Fruit fly (Drosophila melanogaster): ENCODE measurements around the gene nerfin-1.
A peak's percentile ranks its signal among the peaks of the same experiment; 100 is the strongest.

The nerfin-1 gene

DNA sequence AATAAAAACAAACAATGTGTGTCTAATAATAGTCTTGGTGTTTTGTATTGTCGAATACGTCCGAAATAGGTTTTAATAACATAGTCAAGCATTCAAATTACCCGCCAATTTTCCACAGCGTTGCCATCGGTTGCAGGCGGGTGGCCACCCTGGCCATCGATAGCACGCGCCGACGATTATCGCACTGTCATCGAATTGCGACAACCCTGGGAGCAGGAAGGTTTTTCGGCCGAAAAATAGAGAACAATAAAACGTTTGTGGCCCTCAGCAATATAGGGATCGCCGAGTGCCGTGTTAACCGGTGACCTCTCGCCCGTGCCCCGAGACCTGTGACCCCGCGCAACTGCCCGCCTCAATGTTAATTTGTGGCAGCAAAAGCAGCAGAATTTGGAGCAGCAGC, 37.2 kb upstream of the nerfin-1 start, which contains the start of gene Usp10 (continued):
- TF ChIP-seq Camta (GFP tag; optimal IDR thresholded peaks at IDR 0.05), result no peak
- no peak for TF ChIP-seq kni (GFP tag; optimal IDR thresholded peaks at IDR 0.05)
- no peak for TF ChIP-seq CG32767 (GFP tag; IDR thresholded peaks at IDR 0.05)
- TF ChIP-seq luna (GFP tag; optimal IDR thresholded peaks at IDR 0.05), result no peak
- TF ChIP-seq dysf (GFP tag; IDR thresholded peaks at IDR 0.05), result no peak
- TF ChIP-seq Dll (GFP tag; IDR thresholded peaks at IDR 0.05; ENCODE audit: partially characterized antibody), result no peak; the same call in none of the 4 replicates
- TF ChIP-seq CG8388 (GFP tag; optimal IDR thresholded peaks at IDR 0.05), result no peak
- no peak for TF ChIP-seq ham (GFP tag; IDR thresholded peaks at IDR 0.05)
- TF ChIP-seq gfzf (GFP tag; optimal IDR thresholded peaks at IDR 0.05), result peak; percentile 26
- peak; percentile 89 for TF ChIP-seq Opbp (GFP tag; IDR thresholded peaks at IDR 0.05; ENCODE audit: partially characterized antibody)
- no peak for TF ChIP-seq CG13624 (GFP tag; optimal IDR thresholded peaks at IDR 0.05)
- no peak for TF ChIP-seq gem (tag; optimal IDR thresholded peaks at IDR 0.05)
- TF ChIP-seq gce (GFP tag; IDR thresholded peaks at IDR 0.05), result no peak
- TF ChIP-seq fu2 (GFP tag; optimal IDR thresholded peaks at IDR 0.05), result no peak
- no peak for TF ChIP-seq CG10543 (GFP tag; optimal IDR thresholded peaks at IDR 0.05)
- peak; percentile 11 for TF ChIP-seq CG9797 (GFP tag; optimal IDR thresholded peaks at IDR 0.05)
- no peak for TF ChIP-seq Dip3 (GFP tag; optimal IDR thresholded peaks at IDR 0.05)
- no peak for TF ChIP-seq CkIIα-i1 (GFP tag; IDR thresholded peaks at IDR 0.05)
- TF ChIP-seq jigr1 (GFP tag; IDR thresholded peaks at IDR 0.05), result no peak
- no peak for TF ChIP-seq CG3065 (GFP tag; optimal IDR thresholded peaks at IDR 0.05)
- TF ChIP-seq pros (GFP tag; optimal IDR thresholded peaks at IDR 0.05), result no peak
- no peak for TF ChIP-seq Xbp1 (GFP tag; optimal IDR thresholded peaks at IDR 0.05)
- TF ChIP-seq Dfd (GFP tag; optimal IDR thresholded peaks at IDR 0.05), result no peak
- TF ChIP-seq E2f1 (GFP tag; IDR thresholded peaks at IDR 0.05), result no peak
- TF ChIP-seq CG33213 (GFP tag; optimal IDR thresholded peaks at IDR 0.05), result no peak
- no peak for TF ChIP-seq CG8281 (tag; optimal IDR thresholded peaks at IDR 0.05)
- no peak for TF ChIP-seq Nf-YB (GFP tag; optimal IDR thresholded peaks at IDR 0.05)
- no peak for TF ChIP-seq chm (GFP tag; IDR thresholded peaks at IDR 0.05)
- TF ChIP-seq Xrp1 (GFP tag; IDR thresholded peaks at IDR 0.05), result no peak
- TF ChIP-seq CG12299 (tag; optimal IDR thresholded peaks at IDR 0.05), result no peak
- TF ChIP-seq CG10321 (GFP tag; IDR thresholded peaks at IDR 0.05), result no peak
- TF ChIP-seq CG15073 (GFP tag; optimal IDR thresholded peaks at IDR 0.05), result no peak
- TF ChIP-seq CG18599 (GFP tag; optimal IDR thresholded peaks at IDR 0.05), result no peak
- no peak for TF ChIP-seq en (GFP tag; optimal IDR thresholded peaks at IDR 0.05)
- no peak for TF ChIP-seq CG17361 (GFP tag; IDR thresholded peaks at IDR 0.05)
- TF ChIP-seq nmo (GFP tag; optimal IDR thresholded peaks at IDR 0.05), result peak; percentile 24
- no peak for TF ChIP-seq CG15696 (tag; optimal IDR thresholded peaks at IDR 0.05)
- TF ChIP-seq stwl (tag; optimal IDR thresholded peaks at IDR 0.05), result peak; percentile 46
- TF ChIP-seq chif (GFP tag; optimal IDR thresholded peaks at IDR 0.05), result no peak
- 0 out of 2 replicates have a peak, but pooled peaks have one; percentile 21 for TF ChIP-seq CG6272 (GFP tag; IDR thresholded peaks at IDR 0.05)
- TF ChIP-seq lov (optimal IDR thresholded peaks at IDR 0.05), result no peak
- TF ChIP-seq lov (GFP tag; IDR thresholded peaks at IDR 0.05), result no peak
- no peak for TF ChIP-seq wek (GFP tag; optimal IDR thresholded peaks at IDR 0.05)
- TF ChIP-seq CG30020 (tag; optimal IDR thresholded peaks at IDR 0.05), result no peak
- TF ChIP-seq crc (GFP tag; optimal IDR thresholded peaks at IDR 0.05), result no peak
- peak; percentile 15 for TF ChIP-seq sug (tag; optimal IDR thresholded peaks at IDR 0.05)
- TF ChIP-seq sc (optimal IDR thresholded peaks at IDR 0.05), result no peak
- TF ChIP-seq sc (GFP tag; optimal IDR thresholded peaks at IDR 0.05), result no peak
- TF ChIP-seq CG16815 (GFP tag; optimal IDR thresholded peaks at IDR 0.05), result no peak
- no peak for TF ChIP-seq tx (GFP tag; optimal IDR thresholded peaks at IDR 0.05)
- no peak for TF ChIP-seq CG2875 (GFP tag; optimal IDR thresholded peaks at IDR 0.05)
- no peak for TF ChIP-seq zfh1 (GFP tag; IDR thresholded peaks at IDR 0.05)
- no peak for TF ChIP-seq Fer3 (tag; optimal IDR thresholded peaks at IDR 0.05)

All from whole organism, embryonic.